Worm (Caenorhabditis elegans) whole organism, young adult: ENCODE measurements around the gene C50D2.1.

Experiments used
- B0019.2 ChIP-seq: fragments of 200-800 bp; sonication (Bioruptor generic); conservative IDR thresholded peaks from 2 replicates; pipeline ENCODE4 v1.3.6; 2022; ENCODE audit warnings: missing genetic modification reagents, missing genetic modification characterization, missing compliant biosample characterization
- F10E7.11 ChIP-seq: sonication (generic microtip); optimal IDR thresholded peaks from 2 replicates; lab custom pipeline; 2017; ENCODE audit warnings: mild to moderate bottlenecking, missing genetic modification characterization, moderate library complexity, missing compliant biosample characterization
- F52B5.7 ChIP-seq: sonication (generic microtip); optimal IDR thresholded peaks from 2 replicates; lab custom pipeline; 2016; ENCODE audit warnings: mild to moderate bottlenecking, missing genetic modification characterization, missing compliant biosample characterization
- K11D2.4 ChIP-seq: fragments of 200-800 bp; sonication (Bioruptor generic); IDR thresholded peaks from 2 replicates; pipeline ENCODE4 v1.3.6; 2022; ENCODE audit warnings: missing genetic modification reagents, missing genetic modification characterization, missing compliant biosample characterization
- Y53F4B.3 ChIP-seq: fragments of 200-800 bp; sonication (Bioruptor generic); IDR thresholded peaks from 2 replicates; pipeline ENCODE4 v1.3.6; 2022; ENCODE audit warnings: missing genetic modification reagents, missing genetic modification characterization, missing compliant biosample characterization
- Y53G8AR.9 ChIP-seq: fragments of 200-800 bp; sonication (Bioruptor generic); conservative IDR thresholded peaks from 2 replicates; pipeline ENCODE4 v1.3.6; 2022; ENCODE audit warnings: missing genetic modification reagents, missing genetic modification characterization, missing compliant biosample characterization
- Y67H2A.10 ChIP-seq: fragments of 200-800 bp; sonication (Bioruptor generic); conservative IDR thresholded peaks from 2 replicates; pipeline ENCODE4 v1.3.6; 2022; ENCODE audit warnings: missing genetic modification reagents, missing genetic modification characterization, missing compliant biosample characterization
- ZK185.1 ChIP-seq: sonication (generic microtip); optimal IDR thresholded peaks from 2 replicates; lab custom pipeline; 2016; ENCODE audit warnings: mild to moderate bottlenecking, missing genetic modification characterization, missing compliant biosample characterization; ENCODE audit not compliant: poor library complexity, severe bottlenecking
- ama-1 ChIP-seq, 3 experiments: fragments of 150-350 bp in 1 of 3; sonication (generic microtip) in 2 of 3; optimal IDR thresholded peaks; 2 replicates each; lab custom pipeline; 2014 to 2018; ENCODE audit warnings: missing biosample characterization in 2 of 3, missing genetic modification characterization in 2 of 3, missing genetic modification reagents in 2 of 3
- aptf-2 ChIP-seq: fragments of 200-800 bp; sonication (Bioruptor generic); conservative IDR thresholded peaks from 2 replicates; pipeline ENCODE4 v1.3.6; 2022; ENCODE audit warnings: missing genetic modification reagents, missing genetic modification characterization, missing compliant biosample characterization
- attf-6 ChIP-seq: fragments of 200-800 bp; sonication (Bioruptor generic); IDR thresholded peaks from 2 replicates; pipeline ENCODE4 v1.3.6; 2022; ENCODE audit warnings: missing genetic modification reagents, missing genetic modification characterization, missing compliant biosample characterization
- bed-1 ChIP-seq: fragments of 200-800 bp; sonication (Bioruptor generic); IDR thresholded peaks from 2 replicates; pipeline ENCODE4 v1.3.6; 2022; ENCODE audit warnings: missing genetic modification reagents, missing genetic modification characterization, missing compliant biosample characterization
- bed-2 ChIP-seq: fragments of 200-800 bp; sonication (Bioruptor generic); IDR thresholded peaks from 2 replicates; pipeline ENCODE4 v1.3.6; 2022; ENCODE audit warnings: missing genetic modification reagents, missing genetic modification characterization, missing compliant biosample characterization
- ceh-100 ChIP-seq: fragments of 200-800 bp; sonication (Bioruptor generic); IDR thresholded peaks from 2 replicates; pipeline ENCODE4 v1.3.6; 2022; ENCODE audit warnings: missing genetic modification reagents, missing genetic modification characterization, missing compliant biosample characterization
- ceh-79 ChIP-seq: sonication (generic microtip); optimal IDR thresholded peaks from 2 replicates; lab custom pipeline; 2017; ENCODE audit warnings: mild to moderate bottlenecking, missing genetic modification characterization, missing compliant biosample characterization
- dox-1 ChIP-seq: fragments of 200-800 bp; sonication (Bioruptor generic); IDR thresholded peaks from 2 replicates; pipeline ENCODE4 v1.3.6; 2022; ENCODE audit warnings: missing genetic modification reagents, missing genetic modification characterization, missing compliant biosample characterization
- dpff-1 ChIP-seq: sonication (generic microtip); optimal IDR thresholded peaks from 2 replicates; lab custom pipeline; 2017; ENCODE audit warnings: mild to moderate bottlenecking, missing genetic modification characterization, missing compliant biosample characterization
- egl-44 ChIP-seq: fragments of 200-800 bp; sonication (Bioruptor generic); IDR thresholded peaks from 2 replicates; pipeline ENCODE4 v1.3.6; 2022; ENCODE audit warnings: missing genetic modification reagents, missing genetic modification characterization, missing compliant biosample characterization
- ekl-4 ChIP-seq: fragments of 200-800 bp; sonication (Bioruptor generic); IDR thresholded peaks from 2 replicates; pipeline ENCODE4 v1.3.6; 2022; ENCODE audit warnings: missing genetic modification reagents, missing genetic modification characterization, missing compliant biosample characterization
- fkh-3 ChIP-seq: sonication (generic microtip); optimal IDR thresholded peaks from 2 replicates; lab custom pipeline; 2016; ENCODE audit warnings: mild to moderate bottlenecking, missing genetic modification characterization, missing compliant biosample characterization
- hmg-20 ChIP-seq: fragments of 200-800 bp; sonication (Bioruptor generic); IDR thresholded peaks from 2 replicates; pipeline ENCODE4 v1.3.6; 2022; ENCODE audit warnings: missing genetic modification reagents, missing genetic modification characterization, missing compliant biosample characterization
- lsy-27 ChIP-seq: sonication (generic microtip); optimal IDR thresholded peaks from 2 replicates; lab custom pipeline; 2017; ENCODE audit warnings: missing genetic modification characterization, mild to moderate bottlenecking, missing compliant biosample characterization, antibody characterized with exemption, missing genotype, borderline replicate concordance; ENCODE audit not compliant: insufficient read depth
- madf-8 ChIP-seq: fragments of 200-800 bp; sonication (Bioruptor generic); conservative IDR thresholded peaks from 2 replicates; pipeline ENCODE4 v1.3.6; 2022; ENCODE audit warnings: missing genetic modification reagents, missing genetic modification characterization, missing compliant biosample characterization
- mel-28 ChIP-seq: sonication (generic microtip); optimal IDR thresholded peaks from 2 replicates; lab custom pipeline; 2016; ENCODE audit warnings: borderline replicate concordance, mild to moderate bottlenecking, missing genetic modification characterization, missing compliant biosample characterization
- nhr-27 ChIP-seq: fragments of 200-800 bp; sonication (Bioruptor generic); optimal IDR thresholded peaks from 2 replicates; lab custom pipeline; 2018; ENCODE audit warnings: mild to moderate bottlenecking, missing genetic modification characterization, moderate library complexity, missing compliant biosample characterization
- nhr-80 ChIP-seq: sonication (generic microtip); optimal IDR thresholded peaks from 2 replicates; lab custom pipeline; 2016; ENCODE audit warnings: missing genetic modification characterization, missing compliant biosample characterization
- nhr-90 ChIP-seq: sonication (generic microtip); optimal IDR thresholded peaks from 2 replicates; lab custom pipeline; 2016; ENCODE audit warnings: missing genotype, mild to moderate bottlenecking, missing genetic modification characterization, missing compliant biosample characterization
- rec-8 ChIP-seq, 2 experiments: sonication (generic microtip); optimal IDR thresholded peaks; 2 replicates each; lab custom pipeline; 2016; ENCODE audit warnings: mild to moderate bottlenecking in 2 of 2, missing genetic modification characterization in 2 of 2, missing genetic modification reagents in 2 of 2, missing genotype in 2 of 2, missing biosample characterization in 1 of 2, missing compliant biosample characterization in 1 of 2, moderate library complexity in 1 of 2
- snpc-4 ChIP-seq, 5 experiments: fragments of 150-350 bp in 1 of 5; sonication (generic microtip) in 4 of 5; optimal IDR thresholded peaks; 2 replicates each; lab custom pipeline; 2014 to 2018; ENCODE audit warnings: missing genetic modification characterization in 5 of 5, missing biosample characterization in 3 of 5, antibody characterized with exemption in 2 of 5, mild to moderate bottlenecking in 2 of 5, missing compliant biosample characterization in 2 of 5, missing genotype in 2 of 5, moderate library complexity in 2 of 5, missing genetic modification reagents in 1 of 5
- sptf-2 ChIP-seq: fragments of 200-800 bp; sonication (Bioruptor generic); optimal IDR thresholded peaks from 2 replicates; lab custom pipeline; 2018; ENCODE audit warnings: mild to moderate bottlenecking, missing genetic modification characterization, missing compliant biosample characterization
- ztf-18 ChIP-seq: sonication (generic microtip); optimal IDR thresholded peaks from 2 replicates; lab custom pipeline; 2016; ENCODE audit warnings: missing genotype, mild to moderate bottlenecking, missing genetic modification characterization, missing compliant biosample characterization
- ztf-22 ChIP-seq: fragments of 200-800 bp; sonication (Bioruptor generic); optimal IDR thresholded peaks from 2 replicates; lab custom pipeline; 2018; ENCODE audit warnings: mild to moderate bottlenecking, missing genetic modification characterization, moderate library complexity, missing compliant biosample characterization
- ztf-25 ChIP-seq: fragments of 200-800 bp; sonication (Bioruptor generic); IDR thresholded peaks from 2 replicates; pipeline ENCODE4 v1.3.6; 2022; ENCODE audit warnings: missing genetic modification reagents, missing genetic modification characterization, missing compliant biosample characterization
- ztf-6 ChIP-seq: fragments of 200-800 bp; sonication (Bioruptor generic); IDR thresholded peaks from 2 replicates; pipeline ENCODE4 v1.3.6; 2022; ENCODE audit warnings: missing genetic modification reagents, missing genetic modification characterization, missing compliant biosample characterization

C50D2.1 gene

ce11 chrII:66322-66721 is 45.0 kb upstream of the C50D2.1 start (continued):
- no peak for TF ChIP-seq ztf-25

- TF ChIP-seq ztf-6 (GFP tag; lab: Robert Waterston, UW) (no peak), nhr-90 (tag; lab: Kevin White, UChicago) (no peak), dpff-1 (no peak), sptf-2 (no peak), nhr-80 (tag; lab: Kevin White, UChicago) (no peak), ceh-100 (no peak), ZK185.1 (tag; lab: Kevin White, UChicago) (no peak), ztf-22 (no peak), dox-1 (no peak), ztf-25 (no peak), aptf-2 (no peak), F52B5.7 (tag; lab: Kevin White, UChicago) (no peak), attf-6 (GFP tag; lab: Robert Waterston, UW) (no peak), ama-1 (optimal IDR thresholded peaks at IDR 0.05; lab: Kevin White, UChicago) (no peak), ama-1 (GFP tag; optimal IDR thresholded peaks at IDR 0.05; lab: Kevin White, UChicago) (no peak), lsy-27 (tag; lab: Kevin White, UChicago) (no peak), egl-44 (GFP tag; lab: Robert Waterston, UW) (no peak), nhr-27 (no peak), rec-8 (tag; optimal IDR thresholded peaks at IDR 0.05; lab: Kevin White, UChicago) (no peak)
Measured at ce11 chrII:67663-68062, 43.7 kb upstream of the C50D2.1 start.

- TF ChIP-seq snpc-4 (GFP tag; optimal IDR thresholded peaks at IDR 0.05; lab: Kevin White, UChicago), result no peak
- no peak for TF ChIP-seq snpc-4 (tag; optimal IDR thresholded peaks at IDR 0.05; lab: Kevin White, UChicago)
- TF ChIP-seq K11D2.4 (GFP tag; lab: Robert Waterston, UW), result no peak
- TF ChIP-seq hmg-20 (GFP tag; lab: Robert Waterston, UW), result no peak
- TF ChIP-seq Y53G8AR.9 (GFP tag; lab: Robert Waterston, UW), result no peak
- no peak for TF ChIP-seq ceh-79 (tag; lab: Kevin White, UChicago)
- no peak for TF ChIP-seq ztf-18 (tag; lab: Kevin White, UChicago)
- TF ChIP-seq Y53F4B.3, result no peak
- TF ChIP-seq Y67H2A.10 (GFP tag; lab: Robert Waterston, UW), result no peak
- TF ChIP-seq B0019.2 (GFP tag; lab: Robert Waterston, UW), result no peak
- TF ChIP-seq sptf-2, result no peak
- TF ChIP-seq aptf-2, result no peak
- no peak for TF ChIP-seq bed-2
- no peak for TF ChIP-seq ekl-4
- no peak for TF ChIP-seq bed-1
- TF ChIP-seq mel-28 (tag; lab: Kevin White, UChicago), result no peak
Measured at ce11 chrII:68757-69156, 42.6 kb upstream of the C50D2.1 start.

ce11 chrII:69354-69753 is 42.0 kb upstream of the C50D2.1 start, which contains the start of gene egl-26:
TSS of gene egl-26 (plus strand) at chrII:69654.
- no peak for TF ChIP-seq F10E7.11 (tag; lab: Kevin White, UChicago)
- TF ChIP-seq fkh-3 (tag; lab: Kevin White, UChicago), result no peak
- no peak for TF ChIP-seq madf-8 (GFP tag; lab: Robert Waterston, UW)
- TF ChIP-seq ztf-6 (GFP tag; lab: Robert Waterston, UW), result no peak
